Fruit fly (Drosophila melanogaster) whole organism, embryonic: ENCODE measurements around the gene DCTN6-p27.
A peak's percentile ranks its signal among the peaks of the same experiment; 100 is the strongest.

Experiments
- Aef1 ChIP-seq: fragments of 200-800 bp; sonication (Bioruptor generic); IDR thresholded peaks from 3 replicates; pipeline ENCODE4 v1.3.6; 2022; ENCODE audit warnings: missing biosample characterization, missing genetic modification characterization
- Blimp-1 ChIP-seq: fragments of 200-800 bp; sonication (Bioruptor generic); optimal IDR thresholded peaks from 3 replicates; lab custom pipeline; 2018; ENCODE audit warnings: missing biosample characterization, missing genetic modification characterization, mild to moderate bottlenecking, moderate library complexity, missing genetic modification reagents
- CG10565 ChIP-seq: fragments of 200-800 bp; sonication (Bioruptor generic); optimal IDR thresholded peaks from 3 replicates; lab custom pipeline; 2016; ENCODE audit warnings: missing biosample characterization, mild to moderate bottlenecking, missing genetic modification characterization
- CG13775 ChIP-seq: fragments of 200-800 bp; sonication (Bioruptor generic); optimal IDR thresholded peaks from 3 replicates; lab custom pipeline; 2017; ENCODE audit warnings: missing biosample characterization, mild to moderate bottlenecking, missing genetic modification characterization
- CG14050 ChIP-seq: fragments of 200-800 bp; sonication (Bioruptor generic); IDR thresholded peaks from 3 replicates; pipeline ENCODE4 v1.3.6; 2022; ENCODE audit warnings: missing biosample characterization, missing genetic modification characterization
- CG1603 ChIP-seq: fragments of 200-800 bp; sonication (Bioruptor generic); optimal IDR thresholded peaks from 2 replicates; lab custom pipeline; 2019; ENCODE audit warnings: missing biosample characterization, mild to moderate bottlenecking, missing genetic modification characterization, moderate library complexity
- CG16779 ChIP-seq: fragments of 200-800 bp; sonication (Bioruptor generic); IDR thresholded peaks from 2 replicates; pipeline ENCODE4 v1.3.6; 2022; ENCODE audit warnings: missing biosample characterization, missing genetic modification characterization
- CG17385 ChIP-seq: fragments of 200-800 bp; sonication (Bioruptor generic); optimal IDR thresholded peaks from 3 replicates; lab custom pipeline; 2018; ENCODE audit warnings: missing biosample characterization, mild to moderate bottlenecking, missing genetic modification characterization
- CG17802 ChIP-seq: fragments of 200-800 bp; sonication (Bioruptor generic); optimal IDR thresholded peaks from 2 replicates; lab custom pipeline; 2018; ENCODE audit warnings: missing biosample characterization, mild to moderate bottlenecking, missing genetic modification characterization, moderate library complexity
- CG17912 ChIP-seq: fragments of 200-800 bp; sonication (Bioruptor generic); optimal IDR thresholded peaks from 2 replicates; lab custom pipeline; 2018; ENCODE audit warnings: missing biosample characterization, mild to moderate bottlenecking, missing genetic modification characterization
- CG3838 ChIP-seq: fragments of 200-800 bp; sonication (Bioruptor generic); optimal IDR thresholded peaks from 3 replicates; lab custom pipeline; 2016; ENCODE audit warnings: missing biosample characterization, missing genetic modification characterization
- CG3847 ChIP-seq: fragments of 200-800 bp; sonication (Bioruptor generic); IDR thresholded peaks from 2 replicates; pipeline ENCODE4 v1.3.6; 2022; ENCODE audit warnings: missing biosample characterization, missing genetic modification characterization
- CG4404 ChIP-seq: fragments of 200-800 bp; sonication (Bioruptor generic); IDR thresholded peaks from 2 replicates; pipeline ENCODE4 v1.3.6; 2022; ENCODE audit warnings: missing biosample characterization, missing genetic modification characterization
- CG6683 ChIP-seq: fragments of 200-800 bp; sonication (Bioruptor generic); optimal IDR thresholded peaks from 2 replicates; lab custom pipeline; 2017; ENCODE audit warnings: missing biosample characterization, mild to moderate bottlenecking, missing genetic modification characterization, missing genetic modification reagents
- CG7556 ChIP-seq: fragments of 200-800 bp; sonication (Bioruptor generic); optimal IDR thresholded peaks from 2 replicates; lab custom pipeline; 2017; ENCODE audit warnings: missing biosample characterization, mild to moderate bottlenecking, missing genetic modification characterization
- CG8388 ChIP-seq: fragments of 200-800 bp; sonication (Bioruptor generic); optimal IDR thresholded peaks from 2 replicates; lab custom pipeline; 2019; ENCODE audit warnings: missing biosample characterization, mild to moderate bottlenecking, missing genetic modification characterization, moderate library complexity
- CG9215 ChIP-seq: fragments of 200-800 bp; sonication (Bioruptor generic); IDR thresholded peaks from 2 replicates; pipeline ENCODE4 v1.3.6; 2022; ENCODE audit warnings: missing biosample characterization, missing genetic modification characterization
- CG9727 ChIP-seq: fragments of 200-800 bp; sonication (Bioruptor generic); optimal IDR thresholded peaks from 3 replicates; lab custom pipeline; 2017; ENCODE audit warnings: missing biosample characterization, mild to moderate bottlenecking, missing genetic modification characterization
- CoRest ChIP-seq: fragments of 200-800 bp; sonication (Bioruptor generic); optimal IDR thresholded peaks from 3 replicates; lab custom pipeline; 2018; ENCODE audit warnings: missing biosample characterization, mild to moderate bottlenecking, missing genetic modification characterization, moderate library complexity
- D19B ChIP-seq: fragments of 200-800 bp; sonication (Bioruptor generic); optimal IDR thresholded peaks from 2 replicates; lab custom pipeline; 2017; ENCODE audit warnings: missing biosample characterization, mild to moderate bottlenecking, missing genetic modification characterization
- Dek ChIP-seq: fragments of 200-800 bp; sonication (Bioruptor generic); optimal IDR thresholded peaks from 3 replicates; lab custom pipeline; 2019; ENCODE audit warnings: missing biosample characterization, mild to moderate bottlenecking, missing genetic modification characterization, moderate library complexity
- Eip74EF ChIP-seq, 2 experiments: fragments of 200-800 bp in 1 of 2; fragments of >200 bp in 1 of 2; sonication (Bioruptor generic) in 1 of 2; optimal IDR thresholded peaks; 2 replicates each; lab custom pipeline; 2017 to 2019; ENCODE audit warnings: missing biosample characterization in 2 of 2, missing genetic modification characterization in 2 of 2, mild to moderate bottlenecking in 1 of 2, moderate library complexity in 1 of 2
- Hsf ChIP-seq: fragments of 200-800 bp; sonication (Bioruptor generic); optimal IDR thresholded peaks from 3 replicates; lab custom pipeline; 2016; ENCODE audit warnings: missing biosample characterization, missing genetic modification characterization
- Lpt ChIP-seq: fragments of >200 bp; optimal IDR thresholded peaks from 2 replicates; lab custom pipeline; 2018; ENCODE audit warnings: missing biosample characterization, missing genetic modification characterization
- MBD-R2 ChIP-seq: fragments of 200-800 bp; sonication (Bioruptor generic); IDR thresholded peaks from 2 replicates; pipeline ENCODE4 v1.3.6; 2022; ENCODE audit warnings: missing biosample characterization, missing genetic modification characterization
- Mrtf ChIP-seq: fragments of 200-800 bp; sonication (Bioruptor generic); IDR thresholded peaks from 3 replicates; pipeline ENCODE4 v1.3.6; 2022; ENCODE audit warnings: missing biosample characterization, missing genetic modification characterization
- NFAT ChIP-seq: fragments of 200-800 bp; sonication (Bioruptor generic); IDR thresholded peaks from 2 replicates; pipeline ENCODE4 v1.3.6; 2022; ENCODE audit warnings: missing biosample characterization, missing genetic modification characterization
- Nf-YB ChIP-seq: fragments of 200-800 bp; sonication (Bioruptor generic); optimal IDR thresholded peaks from 3 replicates; lab custom pipeline; 2019; ENCODE audit warnings: missing biosample characterization, mild to moderate bottlenecking, missing genetic modification characterization, moderate library complexity
- Oaz ChIP-seq: fragments of 200-800 bp; sonication (Bioruptor generic); IDR thresholded peaks from 2 replicates; pipeline ENCODE4 v1.3.6; 2022; ENCODE audit warnings: missing biosample characterization, missing genetic modification characterization
- Scr ChIP-seq: fragments of 200-800 bp; sonication (Bioruptor generic); IDR thresholded peaks from 2 replicates; pipeline ENCODE4 v1.3.6; 2022; ENCODE audit warnings: missing biosample characterization, missing genetic modification characterization; ENCODE audit not compliant: partially characterized antibody
- Sox102F ChIP-seq: fragments of 200-800 bp; sonication (Bioruptor generic); optimal IDR thresholded peaks from 2 replicates; lab custom pipeline; 2018; ENCODE audit warnings: missing biosample characterization, mild to moderate bottlenecking, missing genetic modification characterization, moderate library complexity
- caup ChIP-seq: fragments of 200-800 bp; sonication (Bioruptor generic); optimal IDR thresholded peaks from 3 replicates; lab custom pipeline; 2017; ENCODE audit warnings: missing biosample characterization, mild to moderate bottlenecking, missing genetic modification characterization, moderate library complexity; ENCODE audit not compliant: severe bottlenecking
- chinmo ChIP-seq: fragments of 200-800 bp; sonication (Bioruptor generic); IDR thresholded peaks from 4 replicates; pipeline ENCODE4 v1.3.6; 2022; ENCODE audit warnings: missing biosample characterization, missing genetic modification characterization; ENCODE audit not compliant: partially characterized antibody
- corto ChIP-seq: fragments of 200-800 bp; sonication (Bioruptor generic); optimal IDR thresholded peaks from 2 replicates; lab custom pipeline; 2016; ENCODE audit warnings: missing biosample characterization, mild to moderate bottlenecking, missing genetic modification characterization, moderate library complexity
- crp ChIP-seq, 2 experiments: fragments of 200-800 bp; sonication (Bioruptor generic); optimal IDR thresholded peaks; 2 replicates in 1 of 2; 3 replicates in 1 of 2; lab custom pipeline; 2017; ENCODE audit warnings: missing biosample characterization in 2 of 2, missing genetic modification characterization in 2 of 2, mild to moderate bottlenecking in 1 of 2, moderate library complexity in 1 of 2
- dimm ChIP-seq: fragments of 200-800 bp; sonication (Bioruptor generic); IDR thresholded peaks from 2 replicates; pipeline ENCODE4 v1.3.6; 2022; ENCODE audit warnings: missing biosample characterization, missing genetic modification characterization
- dpn ChIP-seq, 2 experiments: fragments of 200-800 bp; sonication (Bioruptor generic); optimal IDR thresholded peaks; 3 replicates each; lab custom pipeline; 2016; ENCODE audit warnings: missing biosample characterization in 2 of 2, missing genetic modification characterization in 2 of 2
- esg ChIP-seq: fragments of 200-800 bp; sonication (Bioruptor generic); conservative IDR thresholded peaks from 2 replicates; pipeline ENCODE4 v1.3.6; 2022; ENCODE audit warnings: missing biosample characterization, missing genetic modification characterization
- exex ChIP-seq: fragments of 200-800 bp; sonication (Bioruptor generic); optimal IDR thresholded peaks from 4 replicates; lab custom pipeline; 2018; ENCODE audit warnings: missing biosample characterization, mild to moderate bottlenecking, missing genetic modification characterization, moderate library complexity
- gem ChIP-seq: fragments of 200-800 bp; sonication (Bioruptor generic); optimal IDR thresholded peaks from 2 replicates; lab custom pipeline; 2019; ENCODE audit warnings: missing biosample characterization, mild to moderate bottlenecking, missing genetic modification characterization, moderate library complexity
- gfzf ChIP-seq: fragments of 200-800 bp; sonication (Bioruptor generic); optimal IDR thresholded peaks from 2 replicates; lab custom pipeline; 2016; ENCODE audit warnings: missing biosample characterization, mild to moderate bottlenecking, missing genetic modification characterization, moderate library complexity
- gsb ChIP-seq: fragments of 200-800 bp; sonication (Bioruptor generic); IDR thresholded peaks from 2 replicates; pipeline ENCODE4 v1.3.6; 2022; ENCODE audit warnings: missing biosample characterization, missing genetic modification characterization
- inv ChIP-seq: fragments of 200-800 bp; sonication (Bioruptor generic); IDR thresholded peaks from 2 replicates; pipeline ENCODE4 v1.3.6; 2022; ENCODE audit warnings: missing biosample characterization, missing genetic modification characterization; ENCODE audit not compliant: partially characterized antibody
- lilli ChIP-seq: fragments of 200-800 bp; sonication (Bioruptor generic); optimal IDR thresholded peaks from 3 replicates; lab custom pipeline; 2016; ENCODE audit warnings: missing biosample characterization, missing genetic modification characterization
- pho ChIP-seq: fragments of 200-800 bp; sonication (Bioruptor generic); optimal IDR thresholded peaks from 2 replicates; lab custom pipeline; 2016; ENCODE audit warnings: missing biosample characterization, missing genetic modification characterization
- row ChIP-seq: fragments of 200-800 bp; sonication (Bioruptor generic); IDR thresholded peaks from 3 replicates; pipeline ENCODE4 v1.3.6; 2022; ENCODE audit warnings: missing biosample characterization, missing genetic modification characterization
- sima ChIP-seq: fragments of 200-800 bp; sonication (Bioruptor generic); optimal IDR thresholded peaks from 2 replicates; lab custom pipeline; 2016; ENCODE audit warnings: missing biosample characterization, missing genetic modification characterization
- stwl ChIP-seq: fragments of 200-800 bp; sonication (Bioruptor generic); optimal IDR thresholded peaks from 3 replicates; lab custom pipeline; 2018; ENCODE audit warnings: missing biosample characterization, mild to moderate bottlenecking, missing genetic modification characterization, moderate library complexity
- yki ChIP-seq: fragments of >200 bp; optimal IDR thresholded peaks from 3 replicates; lab custom pipeline; 2018
- zfh2 ChIP-seq: fragments of 200-800 bp; sonication (Bioruptor generic); optimal IDR thresholded peaks from 2 replicates; lab custom pipeline; 2016; ENCODE audit warnings: missing biosample characterization, missing genetic modification characterization

The DCTN6-p27 gene

dm6 chr2L:19140984-19141262 is 8.8 kb downstream of the DCTN6-p27 start (continued):
- TF ChIP-seq CG7556 (GFP tag; lab: Kevin White, UChicago) = peak; percentile 30
- TF ChIP-seq D19B (GFP tag; lab: Kevin White, UChicago) = peak; percentile 19
- peak; percentile 39 for TF ChIP-seq pho (GFP tag; lab: Kevin White, UChicago)
- TF ChIP-seq stwl = no peak
- peak; percentile 3 for TF ChIP-seq CG13775
- TF ChIP-seq CG6683 = peak; percentile 12
- TF ChIP-seq inv (GFP tag; lab: Robert Waterston, UW) = no peak
- TF ChIP-seq CG9215 = no peak
- no peak for TF ChIP-seq crp (GFP tag; optimal IDR thresholded peaks at IDR 0.05; lab: Kevin White, UChicago)
- TF ChIP-seq CG4404 (GFP tag; lab: Robert Waterston, UW) = peak; percentile 54
- TF ChIP-seq gfzf (GFP tag; lab: Kevin White, UChicago) = no peak
- TF ChIP-seq CG16779 (GFP tag; lab: Robert Waterston, UW) = 0 out of 2 replicates have a peak, but pooled peaks have one; percentile 4
- no peak for TF ChIP-seq CoRest (tag; lab: Kevin White, UChicago)
- TF ChIP-seq CG17385 (GFP tag; lab: Kevin White, UChicago) = peak; percentile 15
- TF ChIP-seq Lpt (GFP tag; lab: Kevin White, UChicago) = no peak
- TF ChIP-seq dimm (GFP tag; lab: Robert Waterston, UW) = no peak
- TF ChIP-seq MBD-R2 (GFP tag; lab: Robert Waterston, UW) = peak; percentile 33; the same call in 1 of the 2 replicates
- TF ChIP-seq Nf-YB (GFP tag; lab: Kevin White, UChicago) = no peak
- TF ChIP-seq Eip74EF (GFP tag; optimal IDR thresholded peaks at IDR 0.05; lab: Kevin White, UChicago) = peak in 1 of 2 experiments; percentile 19
- peak; percentile 59; the same call in 1 of the 3 replicates for TF ChIP-seq Aef1 (GFP tag; lab: Robert Waterston, UW)
- TF ChIP-seq gsb = 0 out of 2 replicates have a peak, but pooled peaks have one; percentile 41
- TF ChIP-seq CG14050 = no peak
- TF ChIP-seq CG3847 = peak; percentile 26; the same call in 1 of the 2 replicates
- peak; percentile 27; the same call in 1 of the 2 replicates for TF ChIP-seq esg (GFP tag; lab: Robert Waterston, UW)
- TF ChIP-seq CG17802 = no peak
- peak; percentile 8; the same call in 1 of the 2 replicates for TF ChIP-seq NFAT (GFP tag; lab: Robert Waterston, UW)
- TF ChIP-seq Mrtf (GFP tag; lab: Robert Waterston, UW) = 0 out of 3 replicates have a peak, but pooled peaks have one; percentile 49
- TF ChIP-seq CG1603 = peak; percentile 48
- TF ChIP-seq dpn (GFP tag; optimal IDR thresholded peaks at IDR 0.05; lab: Kevin White, UChicago) = peak in 1 of 2 experiments; percentile 0
- TF ChIP-seq Blimp-1 (GFP tag; lab: Kevin White, UChicago) = no peak
- no peak for TF ChIP-seq chinmo (GFP tag; lab: Robert Waterston, UW)
- no peak for TF ChIP-seq Scr (GFP tag; lab: Robert Waterston, UW)
- TF ChIP-seq CG10565 = no peak
- no peak for TF ChIP-seq exex
- peak; percentile 49 for TF ChIP-seq CG9727 (GFP tag; lab: Kevin White, UChicago)
- TF ChIP-seq lilli = peak; percentile 62
- TF ChIP-seq Sox102F (GFP tag; lab: Kevin White, UChicago) = peak; percentile 31
- no peak for TF ChIP-seq Oaz (GFP tag; lab: Robert Waterston, UW)
- TF ChIP-seq corto = no peak
- TF ChIP-seq CG8388 = no peak
- peak; percentile 56 for TF ChIP-seq caup
- TF ChIP-seq CG3838 (GFP tag; lab: Kevin White, UChicago) = no peak
- TF ChIP-seq CG17912 (GFP tag; lab: Kevin White, UChicago) = no peak
- peak; percentile 54 for TF ChIP-seq gem (tag; lab: Kevin White, UChicago)
- TF ChIP-seq sima (GFP tag; lab: Kevin White, UChicago) = no peak
- TF ChIP-seq Dek = peak; percentile 9
- TF ChIP-seq yki (lab: Kevin White, UChicago) = no peak
- TF ChIP-seq row (GFP tag; lab: Robert Waterston, UW) = peak; percentile 66
- TF ChIP-seq Hsf (GFP tag; lab: Kevin White, UChicago) = peak; percentile 44
- peak; percentile 61 for TF ChIP-seq zfh2 (GFP tag; lab: Kevin White, UChicago)
